Worm (Caenorhabditis elegans) whole organism, L1 larva: ENCODE data around the gene C23F12.3.

Experiments
- aly-2 ChIP-seq: fragments of 150-350 bp; optimal IDR thresholded peaks from 2 replicates; lab custom pipeline; 2014; ENCODE audit warnings: missing biosample characterization, missing genetic modification characterization
- ceh-8 ChIP-seq: fragments of 200-800 bp; sonication (Bioruptor generic); optimal IDR thresholded peaks from 2 replicates; lab custom pipeline; 2018; ENCODE audit warnings: mild to moderate bottlenecking, missing genetic modification characterization, moderate library complexity, missing compliant biosample characterization
- ceh-82 ChIP-seq, 3 experiments: fragments of 150-350 bp in 1 of 3; sonication (generic microtip) in 2 of 3; optimal IDR thresholded peaks; 2 replicates each; lab custom pipeline; 2014 to 2017; ENCODE audit warnings: missing biosample characterization in 3 of 3, missing genetic modification characterization in 3 of 3
- elt-3 ChIP-seq, 6 experiments: fragments of 150-350 bp in 1 of 6; sonication (generic microtip); optimal IDR thresholded peaks; 2 replicates each; lab custom pipeline; 2017 to 2018; ENCODE audit warnings: missing biosample characterization in 6 of 6, missing genetic modification characterization in 6 of 6, inconsistent platforms in 1 of 6
- hlh-17 ChIP-seq: fragments of 200-800 bp; sonication (Bioruptor generic); optimal IDR thresholded peaks from 2 replicates; lab custom pipeline; 2018; ENCODE audit warnings: missing genetic modification characterization, mild to moderate bottlenecking, missing compliant biosample characterization, moderate library complexity, borderline replicate concordance
- snpc-4 ChIP-seq: fragments of 150-350 bp; optimal IDR thresholded peaks from 2 replicates; lab custom pipeline; 2014; ENCODE audit warnings: missing biosample characterization, missing genetic modification characterization
- unc-62 ChIP-seq: fragments of 150-350 bp; optimal IDR thresholded peaks from 2 replicates; lab custom pipeline; 2014; ENCODE audit warnings: missing biosample characterization, missing genetic modification reagents, missing genetic modification characterization
- vab-15 ChIP-seq: sonication (generic microtip); optimal IDR thresholded peaks from 2 replicates; lab custom pipeline; 2017; ENCODE audit warnings: missing genotype, mild to moderate bottlenecking, missing genetic modification characterization, missing compliant biosample characterization

DNA sequence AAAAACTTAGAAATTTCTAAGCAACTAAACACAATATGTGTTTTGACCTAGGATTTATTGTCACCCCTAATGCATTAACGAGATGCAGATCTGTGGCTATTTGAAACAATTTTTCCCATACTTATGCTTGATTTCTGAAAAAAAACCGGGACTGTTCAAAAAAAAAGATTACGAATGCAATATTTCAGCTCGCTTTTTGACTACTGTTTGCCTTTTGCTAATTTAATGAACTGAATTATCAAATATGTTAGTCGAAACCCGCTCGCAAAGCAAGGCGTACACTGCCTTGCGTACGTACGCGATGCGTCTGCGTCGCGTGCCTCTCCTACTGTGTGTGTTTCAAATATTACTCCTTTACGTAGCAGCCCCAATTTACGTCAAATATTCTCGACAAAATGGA is 4.4 kb upstream of the C23F12.3 start, which contains the start of gene C23F12.4:
- TF ChIP-seq ceh-8 (GFP tag; lab: Kevin White, UChicago): no peak
- no peak for TF ChIP-seq aly-2
- TF ChIP-seq ceh-82 (tag; optimal IDR thresholded peaks at IDR 0.05; lab: Kevin White, UChicago): no peak
- TF ChIP-seq elt-3 (tag; optimal IDR thresholded peaks at IDR 0.05; lab: Kevin White, UChicago): no peak
- TF ChIP-seq unc-62 (GFP tag; lab: Kevin White, UChicago): no peak
- TF ChIP-seq hlh-17 (GFP tag; lab: Kevin White, UChicago): no peak
- no peak for TF ChIP-seq snpc-4 (tag; lab: Kevin White, UChicago)
- TF ChIP-seq vab-15 (tag; lab: Kevin White, UChicago): no peak
